Fruit fly (Drosophila melanogaster) ovary, adult (tissue): Measurements from ENCODE around the gene Prim2.

Source experiments
- CG17801 ChIP-seq: fragments of 200-800 bp; optimal IDR thresholded peaks from 2 replicates; lab custom pipeline; 2019; ENCODE audit warnings: missing biosample characterization, mild to moderate bottlenecking, missing genetic modification characterization, moderate library complexity; ENCODE audit not compliant: partially characterized antibody

The Prim2 gene

dm6 chr3L:20361389-20361788 lies at the start of gene Prim2:
TSS of gene Prim2 (minus strand) at chr3L:20361585.
- TF ChIP-seq CG17801 (GFP tag; lab: Kevin White, UChicago): no peak

DNA sequence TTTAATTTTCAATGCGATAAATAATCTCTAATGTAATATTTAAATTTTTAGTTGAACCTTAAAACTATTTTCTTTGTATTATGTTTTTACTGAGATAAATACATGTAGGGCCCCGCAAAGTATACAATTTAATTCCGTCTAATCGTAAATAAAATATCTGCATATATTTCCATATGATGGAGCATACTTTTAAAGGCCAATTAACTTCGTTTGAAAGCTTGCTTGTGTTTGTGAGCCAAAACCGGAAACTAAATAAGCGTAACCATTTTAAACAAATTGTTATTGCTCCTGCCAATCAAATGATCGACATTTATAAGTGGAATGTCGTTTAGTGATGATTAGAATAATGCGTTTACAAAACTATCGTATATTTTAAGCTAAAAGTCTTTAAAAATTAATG lies 49.4 kb upstream of the Prim2 start:
- TF ChIP-seq CG17801 (GFP tag; lab: Kevin White, UChicago): peak; percentile 41

DNA sequence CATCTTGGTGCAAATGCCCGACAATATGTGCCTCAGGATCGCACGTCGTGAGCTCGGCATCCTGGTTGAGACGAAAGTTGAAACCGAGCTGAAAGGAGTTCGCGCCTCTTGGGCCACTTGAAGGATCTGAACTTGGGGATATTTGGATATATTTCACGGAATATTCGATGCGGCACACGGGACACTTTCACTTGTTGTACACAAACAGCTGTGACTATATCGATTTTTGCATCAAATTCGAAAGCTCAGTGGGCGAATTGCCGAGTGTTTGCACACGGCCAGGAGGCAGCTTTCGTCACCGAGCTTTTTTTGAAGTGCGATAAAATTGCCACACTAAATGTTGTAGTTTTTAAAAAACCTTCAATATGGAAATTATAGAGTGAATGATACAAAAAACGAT lies 49.0 kb upstream of the Prim2 start, which contains the start of gene CG13248:
CG13248 (minus strand) TSS at position 222 of the 400 bp plus-strand sequence.
- TF ChIP-seq CG17801 (GFP tag; lab: Kevin White, UChicago): no peak

- no peak for TF ChIP-seq CG17801 (GFP tag; lab: Kevin White, UChicago)
These were observed 44.9 kb upstream of the Prim2 start for dm6 chr3L:20405971-20406948.

dm6 chr3L:20405337-20405887 lies 44.0 kb upstream of the Prim2 start:
- no peak for TF ChIP-seq CG17801 (GFP tag; lab: Kevin White, UChicago)

- TF ChIP-seq CG17801 (GFP tag; lab: Kevin White, UChicago): no peak
These were observed 43.1 kb upstream of the Prim2 start for dm6 chr3L:20404515-20404914.

dm6 chr3L:20403493-20404379 lies 42.4 kb upstream of the Prim2 start:
- TF ChIP-seq CG17801 (GFP tag; lab: Kevin White, UChicago): no peak

DNA sequence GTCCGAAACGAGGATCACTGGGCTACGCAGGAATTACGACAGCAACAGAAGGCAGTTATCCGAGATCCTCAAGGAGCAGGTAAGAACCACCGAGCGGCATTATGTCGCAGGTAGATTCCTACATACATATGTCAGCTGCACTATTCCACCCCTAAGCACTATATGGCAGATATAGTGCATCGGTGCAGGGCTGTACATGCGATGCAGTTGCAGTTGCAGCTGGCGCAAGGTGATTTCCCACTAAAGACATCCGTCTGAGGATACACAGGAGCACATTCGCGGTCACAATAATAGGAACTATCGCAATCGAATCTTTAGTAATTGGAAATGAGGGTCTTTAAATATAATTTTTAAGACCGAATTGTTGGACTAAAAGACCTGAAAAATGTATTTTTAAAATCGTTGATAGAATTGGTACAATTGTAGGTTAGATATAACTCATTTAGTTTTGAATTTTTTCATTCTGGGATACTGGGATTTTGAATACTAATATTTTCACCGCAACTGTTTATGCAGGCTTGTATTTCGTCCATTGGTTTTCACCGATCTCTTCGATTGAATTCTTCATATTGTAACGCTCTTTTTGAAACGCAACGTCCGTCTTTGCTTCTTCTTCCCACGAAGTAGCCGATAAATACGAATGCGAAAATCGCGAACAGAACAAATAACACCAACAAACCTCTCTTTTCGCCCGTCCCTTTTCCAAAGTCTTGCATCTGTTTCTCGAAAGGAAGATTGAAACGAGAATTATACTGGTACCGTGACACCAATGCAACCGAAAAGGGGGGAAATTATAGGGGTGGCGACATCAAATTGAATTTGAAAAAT lies 41.5 kb upstream of the Prim2 start:
- TF ChIP-seq CG17801 (GFP tag; lab: Kevin White, UChicago): no peak

DNA sequence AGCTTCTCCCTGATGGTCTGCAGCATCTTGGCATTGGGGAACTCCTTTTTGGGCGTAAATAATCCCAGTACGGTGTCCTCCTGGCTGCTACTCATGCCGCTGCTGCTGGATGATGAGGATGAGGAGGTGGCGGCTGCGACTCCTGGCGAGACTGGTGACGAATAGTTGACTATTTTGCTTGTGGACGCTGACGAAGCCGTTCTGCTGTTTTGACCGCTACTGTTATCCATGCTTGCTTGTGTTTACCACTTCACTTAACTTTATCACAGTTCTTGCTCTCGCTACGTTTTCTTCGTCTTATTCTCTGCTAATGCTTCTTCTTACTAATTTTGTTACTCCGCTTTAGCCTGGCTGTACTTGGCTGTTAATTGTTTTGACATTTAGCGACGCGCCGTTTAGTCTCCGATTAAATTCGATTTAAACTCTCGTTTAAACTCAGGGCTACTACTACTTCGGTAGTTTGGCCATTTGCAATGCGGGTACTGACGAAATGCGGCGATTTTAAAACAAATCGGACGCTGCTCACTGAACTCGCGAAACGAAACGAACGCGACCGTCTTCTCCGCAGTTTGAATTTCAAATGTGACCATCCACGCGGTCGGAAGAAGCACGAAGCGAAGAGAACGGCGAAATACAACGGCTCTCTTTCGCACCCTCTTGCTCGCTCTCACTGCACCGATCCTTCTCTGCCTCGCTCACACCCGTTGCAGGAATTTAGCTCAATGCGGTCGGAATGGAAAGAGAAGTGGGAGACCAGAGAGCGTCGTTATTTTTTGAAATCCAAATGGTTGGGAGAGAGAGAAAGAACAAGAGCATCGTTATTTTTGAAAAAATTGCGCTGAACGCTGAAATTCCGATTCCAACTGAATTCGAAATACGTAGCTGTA lies 39.9 kb upstream of the Prim2 start, which contains the start of gene trbl:
trbl (minus strand) TSS at position 584 of the 887 bp plus-strand sequence.
- peak; percentile 77 for TF ChIP-seq CG17801 (GFP tag; lab: Kevin White, UChicago)

DNA sequence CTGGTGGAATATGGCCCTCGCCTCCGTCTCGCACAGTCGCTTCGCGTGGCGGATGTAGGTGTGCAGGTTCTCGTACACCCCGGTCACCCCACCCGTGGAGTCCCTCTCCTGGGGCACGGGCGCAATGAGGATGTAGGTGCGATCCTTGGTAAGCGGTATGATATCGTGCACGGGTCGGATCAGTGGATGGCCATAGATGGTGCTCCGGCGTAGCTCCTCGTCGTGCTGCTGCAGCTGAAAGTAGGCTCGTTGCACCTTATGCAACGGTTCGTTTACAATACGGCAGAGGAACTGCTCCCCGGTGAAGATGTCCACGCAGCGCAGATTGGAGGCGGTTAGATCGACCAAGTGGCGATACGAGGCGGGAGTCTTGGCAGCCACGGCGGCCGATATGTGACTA lies 39.1 kb upstream of the Prim2 start:
- no peak for TF ChIP-seq CG17801 (GFP tag; lab: Kevin White, UChicago)

DNA sequence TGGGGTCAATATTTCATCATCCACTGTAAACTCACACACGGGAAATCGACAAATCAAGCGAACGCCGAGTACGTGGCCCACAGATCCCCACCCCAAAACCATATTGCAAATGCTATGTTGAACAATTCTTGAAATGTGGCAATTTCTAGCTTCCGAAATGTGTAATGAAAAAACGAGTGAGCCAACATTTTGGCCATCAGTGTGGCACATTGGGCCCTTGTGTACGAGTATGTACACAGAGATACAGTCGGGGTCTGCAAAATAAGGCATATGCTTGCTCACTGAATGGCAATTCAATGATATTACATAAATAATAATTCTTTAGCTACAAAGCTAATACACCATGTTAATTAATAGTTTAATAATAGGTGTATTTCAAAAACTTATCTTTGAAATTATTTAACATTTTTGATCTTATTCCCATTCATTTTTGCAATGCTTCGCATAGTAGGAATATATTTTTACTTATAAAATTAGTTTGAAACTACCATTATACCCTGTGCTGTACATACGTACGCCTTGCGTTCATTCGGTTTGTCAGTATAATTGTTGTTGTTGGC lies 38.2 kb upstream of the Prim2 start:
- peak; percentile 88 for TF ChIP-seq CG17801 (GFP tag; lab: Kevin White, UChicago)
